Worm (Caenorhabditis elegans) whole organism, L3 larva: ENCODE measurements around the gene Y49F6B.13.
"Not testable (repeated sequence)": the region's sequence is repeated elsewhere in the genome, so short reads cannot be mapped to it uniquely, and the experiment has no call there.

Experiments
- R02D3.7 ChIP-seq: fragments of 150-350 bp; optimal IDR thresholded peaks from 2 replicates; lab custom pipeline; 2014; ENCODE audit warnings: missing biosample characterization, missing genetic modification characterization
- ZK546.5 ChIP-seq: sonication (generic microtip); optimal IDR thresholded peaks from 2 replicates; lab custom pipeline; 2017; ENCODE audit warnings: missing biosample characterization, missing genetic modification characterization
- aly-2 ChIP-seq: fragments of 150-350 bp; optimal IDR thresholded peaks from 2 replicates; lab custom pipeline; 2014; ENCODE audit warnings: missing biosample characterization, missing genetic modification characterization
- ama-1 ChIP-seq: fragments of 150-350 bp; optimal IDR thresholded peaks from 2 replicates; lab custom pipeline; 2018
- ceh-16 ChIP-seq: sonication (generic microtip); optimal IDR thresholded peaks from 2 replicates; lab custom pipeline; 2017; ENCODE audit warnings: missing biosample characterization, missing genetic modification characterization
- ceh-28 ChIP-seq: fragments of 150-350 bp; optimal IDR thresholded peaks from 2 replicates; lab custom pipeline; 2014; ENCODE audit warnings: missing biosample characterization, missing genetic modification reagents, missing genetic modification characterization
- ceh-82 ChIP-seq: fragments of 150-350 bp; optimal IDR thresholded peaks from 2 replicates; lab custom pipeline; 2014; ENCODE audit warnings: missing biosample characterization, missing genetic modification characterization
- daf-12 ChIP-seq: fragments of 150-350 bp; optimal IDR thresholded peaks from 2 replicates; lab custom pipeline; 2014; ENCODE audit warnings: missing biosample characterization, missing genetic modification reagents, missing genetic modification characterization
- egl-27 ChIP-seq: sonication (generic microtip); optimal IDR thresholded peaks from 4 replicates; lab custom pipeline; 2017; ENCODE audit warnings: missing biosample characterization, missing genetic modification reagents, missing genetic modification characterization
- egl-5 ChIP-seq: fragments of 150-350 bp; optimal IDR thresholded peaks from 2 replicates; lab custom pipeline; 2017; ENCODE audit warnings: missing biosample characterization, missing genetic modification reagents, missing genetic modification characterization, inconsistent platforms
- elt-2 ChIP-seq: sonication (generic microtip); optimal IDR thresholded peaks from 2 replicates; lab custom pipeline; 2016; ENCODE audit warnings: missing genetic modification reagents, mild to moderate bottlenecking, missing genetic modification characterization, missing compliant biosample characterization
- elt-3 ChIP-seq, 3 experiments: fragments of 150-350 bp in 1 of 3; sonication (generic microtip) in 2 of 3; optimal IDR thresholded peaks; 2 replicates in 2 of 3; 4 replicates in 1 of 3; lab custom pipeline; 2014 to 2017; ENCODE audit warnings: missing biosample characterization in 3 of 3, missing genetic modification characterization in 3 of 3
- eor-1 ChIP-seq, 2 experiments: fragments of 150-350 bp; optimal IDR thresholded peaks; 2 replicates each; lab custom pipeline; 2014 to 2018; ENCODE audit warnings: missing biosample characterization in 2 of 2, missing genetic modification characterization in 2 of 2
- fkh-10 ChIP-seq: sonication (generic microtip); optimal IDR thresholded peaks from 2 replicates; lab custom pipeline; 2017; ENCODE audit warnings: missing biosample characterization, missing genetic modification reagents, missing genetic modification characterization
- fkh-2 ChIP-seq: fragments of 150-350 bp; optimal IDR thresholded peaks from 2 replicates; lab custom pipeline; 2014; ENCODE audit warnings: missing biosample characterization, missing genetic modification reagents, missing genetic modification characterization
- fos-1 ChIP-seq: fragments of 150-350 bp; optimal IDR thresholded peaks from 2 replicates; lab custom pipeline; 2014; ENCODE audit warnings: missing biosample characterization, missing genetic modification characterization
- hmg-11 ChIP-seq: sonication (generic microtip); optimal IDR thresholded peaks from 2 replicates; lab custom pipeline; 2016; ENCODE audit warnings: missing genetic modification characterization, missing compliant biosample characterization
- jun-1 ChIP-seq: fragments of 150-350 bp; optimal IDR thresholded peaks from 2 replicates; lab custom pipeline; 2014; ENCODE audit warnings: missing biosample characterization, missing genetic modification reagents, missing genetic modification characterization
- lin-39 ChIP-seq: fragments of 150-350 bp; optimal IDR thresholded peaks from 2 replicates; lab custom pipeline; 2018; ENCODE audit warnings: missing biosample characterization, missing genetic modification reagents, missing genetic modification characterization
- lsy-12 ChIP-seq: sonication (generic microtip); optimal IDR thresholded peaks from 2 replicates; lab custom pipeline; 2016; ENCODE audit warnings: mild to moderate bottlenecking, missing genetic modification characterization, missing compliant biosample characterization
- mdl-1 ChIP-seq: fragments of 150-350 bp; optimal IDR thresholded peaks from 2 replicates; lab custom pipeline; 2014; ENCODE audit warnings: missing biosample characterization, missing genetic modification characterization
- nhr-11 ChIP-seq: fragments of 150-350 bp; optimal IDR thresholded peaks from 2 replicates; lab custom pipeline; 2014; ENCODE audit warnings: missing biosample characterization, missing genetic modification characterization
- nhr-23 ChIP-seq: fragments of 150-350 bp; optimal IDR thresholded peaks from 2 replicates; lab custom pipeline; 2014; ENCODE audit warnings: missing biosample characterization, missing genetic modification reagents, missing genetic modification characterization
- nhr-237 ChIP-seq: fragments of 150-350 bp; optimal IDR thresholded peaks from 2 replicates; lab custom pipeline; 2014; ENCODE audit warnings: missing biosample characterization, missing genetic modification characterization
- nhr-25 ChIP-seq: sonication (generic microtip); optimal IDR thresholded peaks from 2 replicates; lab custom pipeline; 2017; ENCODE audit warnings: missing biosample characterization, missing genetic modification characterization
- nhr-28 ChIP-seq: fragments of 150-350 bp; optimal IDR thresholded peaks from 2 replicates; lab custom pipeline; 2014; ENCODE audit warnings: missing biosample characterization, missing genetic modification characterization
- nhr-43 ChIP-seq: sonication (generic microtip); optimal IDR thresholded peaks from 2 replicates; lab custom pipeline; 2016; ENCODE audit warnings: mild to moderate bottlenecking, missing genetic modification characterization, missing compliant biosample characterization; ENCODE audit not compliant: poor library complexity, severe bottlenecking
- nhr-67 ChIP-seq: fragments of 150-350 bp; optimal IDR thresholded peaks from 2 replicates; lab custom pipeline; 2014; ENCODE audit warnings: missing biosample characterization, missing genetic modification characterization
- pqm-1 ChIP-seq: fragments of 150-350 bp; optimal IDR thresholded peaks from 2 replicates; lab custom pipeline; 2017; ENCODE audit warnings: missing biosample characterization, missing genetic modification characterization, inconsistent platforms
- sea-2 ChIP-seq: fragments of 150-350 bp; sonication (generic microtip); optimal IDR thresholded peaks from 4 replicates; lab custom pipeline; 2014; ENCODE audit warnings: missing biosample characterization, missing genetic modification reagents, missing genetic modification characterization
- snpc-4 ChIP-seq: fragments of 150-350 bp; optimal IDR thresholded peaks from 2 replicates; lab custom pipeline; 2014; ENCODE audit warnings: missing biosample characterization, missing genetic modification characterization
- tbx-2 ChIP-seq: sonication (generic microtip); optimal IDR thresholded peaks from 2 replicates; lab custom pipeline; 2016; ENCODE audit warnings: mild to moderate bottlenecking, missing genetic modification characterization, missing compliant biosample characterization
- unc-62 ChIP-seq: fragments of 150-350 bp; sonication (generic microtip); optimal IDR thresholded peaks from 4 replicates; lab custom pipeline; 2014; ENCODE audit warnings: missing biosample characterization, missing genetic modification reagents, missing genetic modification characterization
- ztf-4 ChIP-seq: fragments of 150-350 bp; optimal IDR thresholded peaks from 2 replicates; lab custom pipeline; 2014; ENCODE audit warnings: missing biosample characterization, missing genetic modification characterization

The Y49F6B.13 gene

DNA sequence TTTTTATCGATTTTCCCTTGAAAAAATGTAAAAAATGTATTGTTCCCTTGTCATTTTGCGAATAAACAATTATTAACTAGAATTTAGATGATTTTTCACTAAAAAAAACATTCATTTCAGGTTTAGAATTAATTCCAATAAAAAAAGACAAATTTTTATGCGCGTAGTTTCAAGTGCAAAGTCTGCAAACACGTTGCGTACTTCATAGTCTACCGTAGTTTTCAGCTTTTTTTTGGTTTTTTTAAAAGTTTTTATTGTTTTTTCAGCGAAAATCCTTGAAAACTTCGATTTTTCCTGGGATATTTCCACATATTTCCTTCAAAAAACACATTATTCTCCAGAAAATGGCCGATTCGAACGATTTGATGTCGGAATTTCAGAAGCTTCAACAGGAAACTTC lies 18.0 kb downstream of the Y49F6B.13 start, which contains the start of gene C16C8.11:
TSS of gene C16C8.11 (plus strand) at position 188 of the 400 bp plus-strand sequence.
- TF ChIP-seq unc-62 (GFP tag; lab: Kevin White, UChicago) (no peak), ZK546.5 (no peak), tbx-2 (tag; lab: Kevin White, UChicago) (no peak), ceh-28 (tag; lab: Kevin White, UChicago) (no peak), ceh-82 (tag; lab: Kevin White, UChicago) (no peak), hmg-11 (tag; lab: Kevin White, UChicago) (no peak), ceh-16 (no peak), nhr-237 (tag; lab: Kevin White, UChicago) (no peak), lsy-12 (tag; lab: Kevin White, UChicago) (no peak), egl-5 (tag; lab: Kevin White, UChicago) (no peak), nhr-28 (no peak), fkh-10 (no peak), nhr-11 (no peak), mdl-1 (no peak), ztf-4 (tag; lab: Kevin White, UChicago) (no peak)
- TF ChIP-seq, all 47 proteins: peak for 0

DNA sequence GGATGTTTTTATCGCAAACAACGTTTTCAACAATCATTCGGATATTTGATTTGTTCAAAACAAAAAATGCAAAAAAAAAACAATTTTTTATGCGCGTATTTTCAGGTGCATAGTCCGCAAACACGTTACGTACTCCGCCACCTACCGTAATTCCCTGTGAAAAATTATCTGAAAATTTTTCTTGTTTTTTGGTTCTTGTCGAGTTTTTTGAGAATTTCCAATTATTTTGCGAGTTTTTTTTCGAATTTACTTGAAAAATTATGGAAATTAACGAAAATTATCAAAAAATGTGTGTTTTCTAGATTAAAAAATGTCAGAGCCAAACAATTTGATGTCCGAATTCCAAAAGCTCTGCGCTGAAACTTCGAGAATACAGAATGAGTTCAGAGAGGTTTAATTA lies 19.1 kb downstream of the Y49F6B.13 start, which contains the start of gene C16C8.12:
TSS of gene C16C8.12 (plus strand) at position 301 of the 400 bp plus-strand sequence.
- no peak for TF ChIP-seq ama-1 (lab: Kevin White, UChicago)
- no peak for TF ChIP-seq ceh-28 (tag; lab: Kevin White, UChicago)
- TF ChIP-seq aly-2 (tag; lab: Kevin White, UChicago) = no peak
- TF ChIP-seq lsy-12 (tag; lab: Kevin White, UChicago) = no peak
- no peak for TF ChIP-seq ZK546.5
- no peak for TF ChIP-seq snpc-4 (tag; lab: Kevin White, UChicago)
- TF ChIP-seq elt-3 (tag; optimal IDR thresholded peaks at IDR 0.05; lab: Kevin White, UChicago) = no peak
- no peak for TF ChIP-seq elt-2 (tag; lab: Kevin White, UChicago)
- TF ChIP-seq egl-27 (tag; lab: Kevin White, UChicago) = no peak
- no peak for TF ChIP-seq nhr-23 (tag; lab: Kevin White, UChicago)
- TF ChIP-seq ztf-4 (tag; lab: Kevin White, UChicago) = no peak
- TF ChIP-seq nhr-43 = no peak
- no peak for TF ChIP-seq ceh-82 (tag; lab: Kevin White, UChicago)
- no peak for TF ChIP-seq eor-1 (tag; optimal IDR thresholded peaks at IDR 0.05; lab: Kevin White, UChicago)
- no peak for TF ChIP-seq lin-39 (tag; lab: Kevin White, UChicago)
- no peak for TF ChIP-seq hmg-11 (tag; lab: Kevin White, UChicago)
- TF ChIP-seq fos-1 (tag; lab: Kevin White, UChicago) = no peak
- TF ChIP-seq fkh-2 (tag; lab: Kevin White, UChicago) = no peak
- no peak for TF ChIP-seq nhr-237 (tag; lab: Kevin White, UChicago)

DNA sequence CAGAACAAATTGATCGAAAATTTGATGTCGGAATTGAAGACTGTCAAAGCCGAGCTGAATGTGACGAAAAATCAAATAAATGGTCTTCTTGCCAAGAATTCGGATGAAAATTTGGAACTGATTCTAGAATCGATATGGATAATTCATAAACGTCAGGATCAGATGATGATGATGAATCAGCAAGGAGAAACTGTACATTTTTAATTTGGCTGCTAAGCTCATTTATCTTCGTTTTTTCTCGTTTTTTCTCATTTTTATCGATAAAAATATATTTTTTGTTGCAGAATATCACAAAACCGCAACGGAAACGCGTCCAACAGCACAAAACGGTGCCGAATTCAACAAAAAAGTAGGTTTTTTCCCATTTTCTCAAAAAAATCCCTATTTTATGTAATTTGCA lies 22.0 kb downstream of the Y49F6B.13 start, which contains the start of gene C16C8.14:
TSS of gene C16C8.14 (plus strand) at position 301 of the 400 bp plus-strand sequence.
- TF ChIP-seq jun-1 (tag; lab: Kevin White, UChicago); ceh-28 (tag; lab: Kevin White, UChicago); daf-12: not testable (repeated sequence)

DNA sequence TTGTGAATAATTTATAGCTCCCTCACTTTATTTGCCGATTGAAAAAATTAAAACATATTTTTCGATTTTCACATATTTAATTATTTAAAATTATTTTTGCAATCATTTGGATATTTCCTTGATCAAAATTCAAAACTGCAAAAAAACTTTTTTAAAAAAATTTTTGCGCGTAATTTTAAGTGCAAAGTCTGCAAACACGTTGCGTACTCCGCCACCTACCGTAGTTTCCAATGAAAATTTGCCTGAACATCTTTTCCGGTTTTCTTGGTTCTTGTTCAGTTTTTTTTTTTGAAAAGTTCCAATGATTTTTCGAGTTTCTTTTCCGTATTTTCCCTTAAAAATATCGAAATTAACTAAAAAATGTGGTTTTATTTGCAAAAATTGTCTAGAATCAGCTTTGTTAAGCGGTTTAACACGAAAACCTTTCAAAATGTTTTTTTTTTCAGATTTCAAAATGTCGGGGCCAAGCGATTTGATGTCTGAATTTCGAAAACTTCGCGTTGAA lies 22.7 kb downstream of the Y49F6B.13 start, which contains the start of gene C16C8.25:
TSS of gene C16C8.25 (plus strand) at position 455 of the 505 bp plus-strand sequence.
- TF ChIP-seq ZK546.5 = no peak
- no peak for TF ChIP-seq elt-2 (tag; lab: Kevin White, UChicago)
- no peak for TF ChIP-seq R02D3.7 (tag; lab: Kevin White, UChicago)
- TF ChIP-seq pqm-1 (tag; lab: Kevin White, UChicago) = no peak
- no peak for TF ChIP-seq mdl-1
- TF ChIP-seq egl-27 (tag; lab: Kevin White, UChicago) = no peak
- no peak for TF ChIP-seq jun-1 (tag; lab: Kevin White, UChicago)
- TF ChIP-seq sea-2 = no peak
- no peak for TF ChIP-seq egl-5 (tag; lab: Kevin White, UChicago)
- TF ChIP-seq ceh-16 = no peak
- TF ChIP-seq lin-39 (tag; lab: Kevin White, UChicago) = no peak
- TF ChIP-seq hmg-11 (tag; lab: Kevin White, UChicago) = no peak
- no peak for TF ChIP-seq elt-3 (tag; optimal IDR thresholded peaks at IDR 0.05; lab: Kevin White, UChicago)

DNA sequence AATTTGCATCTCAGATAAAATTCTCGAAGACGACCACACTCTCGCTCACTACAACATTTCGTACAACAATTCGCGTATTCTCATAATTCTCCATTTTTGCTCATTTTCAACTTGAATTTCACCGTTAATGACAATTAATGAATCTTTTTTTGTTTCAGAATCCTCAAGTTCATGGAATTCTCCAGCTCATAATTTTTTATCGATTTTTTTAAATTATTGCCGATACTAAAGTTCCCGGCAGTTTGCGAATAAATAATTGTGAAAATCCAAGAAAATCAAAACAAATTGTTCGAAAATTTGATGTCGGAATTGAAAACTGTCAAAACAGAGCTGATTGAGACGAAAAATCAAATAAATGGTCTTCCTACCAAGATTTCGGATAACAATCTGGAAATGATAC lies 23.6 kb downstream of the Y49F6B.13 start, which contains the start of gene C16C8.21:
TSS of gene C16C8.21 (plus strand) at position 301 of the 400 bp plus-strand sequence.
- TF ChIP-seq nhr-25 (no peak), aly-2 (tag; lab: Kevin White, UChicago) (no peak), mdl-1 (no peak), nhr-67 (tag; lab: Kevin White, UChicago) (no peak), tbx-2 (tag; lab: Kevin White, UChicago) (no peak), eor-1 (tag; optimal IDR thresholded peaks at IDR 0.05; lab: Kevin White, UChicago) (no peak)
